Fruit fly (Drosophila melanogaster) Kc167 (cell line): ENCODE data around the gene mxc.

ENCODE experiments used
- Myc ChIP-seq: fragments of >200 bp; optimal IDR thresholded peaks from 2 replicates; lab custom pipeline; 2017; ENCODE audit warnings: missing external identifiers
- Sin3A ChIP-seq: fragments of >200 bp; optimal IDR thresholded peaks from 2 replicates; lab custom pipeline; 2018; ENCODE audit warnings: missing external identifiers
- h ChIP-seq: fragments of >200 bp; optimal IDR thresholded peaks from 3 replicates; lab custom pipeline; 2018; ENCODE audit warnings: missing external identifiers
- insv ChIP-seq: fragments of >200 bp; optimal IDR thresholded peaks from 3 replicates; lab custom pipeline; 2018; ENCODE audit warnings: missing external identifiers
- psq ChIP-seq: fragments of >200 bp; optimal IDR thresholded peaks from 2 replicates; lab custom pipeline; 2017; ENCODE audit warnings: missing external identifiers
- ttk ChIP-seq: sonication (Bioruptor generic); optimal IDR thresholded peaks from 2 replicates; lab custom pipeline; 2017; ENCODE audit warnings: missing external identifiers

The mxc gene

dm6 chrX:9255964-9256520 lies 12.8 kb upstream of the mxc start, which contains the start of gene ric8a:
TSS of gene ric8a (plus strand) at chrX:9256168.
- TF ChIP-seq h (lab: Kevin White, UChicago), result no peak
- no peak for TF ChIP-seq Myc
- no peak for TF ChIP-seq Sin3A
- TF ChIP-seq psq (lab: Kevin White, UChicago), result no peak
- TF ChIP-seq ttk (lab: Kevin White, UChicago), result no peak

dm6 chrX:9255021-9255420 lies 11.8 kb upstream of the mxc start:
- TF ChIP-seq h (lab: Kevin White, UChicago) (no peak), ttk (lab: Kevin White, UChicago) (no peak), Myc (no peak), insv (lab: Kevin White, UChicago) (no peak)

- TF ChIP-seq ttk (lab: Kevin White, UChicago) (no peak), Myc (no peak), h (lab: Kevin White, UChicago) (no peak), Sin3A (no peak), insv (lab: Kevin White, UChicago) (no peak), psq (lab: Kevin White, UChicago) (no peak)
These were observed 8.9 kb upstream of the mxc start for dm6 chrX:9252051-9252708.

dm6 chrX:9251212-9251877 lies 8.1 kb upstream of the mxc start:
- TF ChIP-seq ttk (lab: Kevin White, UChicago) (no peak), h (lab: Kevin White, UChicago) (no peak), Myc (no peak), Sin3A (no peak), insv (lab: Kevin White, UChicago) (no peak), psq (lab: Kevin White, UChicago) (no peak)

- no peak for TF ChIP-seq Sin3A
- TF ChIP-seq insv (lab: Kevin White, UChicago), result no peak
- TF ChIP-seq ttk (lab: Kevin White, UChicago), result no peak
These were observed 7.0 kb upstream of the mxc start, which contains the start of gene CG17754 for dm6 chrX:9250161-9250831. TSS of gene CG17754 (plus strand) at chrX:9250420.

dm6 chrX:9248040-9248439 lies 4.8 kb upstream of the mxc start:
- TF ChIP-seq h (lab: Kevin White, UChicago), result no peak
- TF ChIP-seq Sin3A, result no peak
- no peak for TF ChIP-seq psq (lab: Kevin White, UChicago)
- TF ChIP-seq Myc, result no peak
- no peak for TF ChIP-seq ttk (lab: Kevin White, UChicago)
- TF ChIP-seq insv (lab: Kevin White, UChicago), result no peak

dm6 chrX:9247171-9247783 lies 4.0 kb upstream of the mxc start, which contains the start of the genes amx and Dsor1:
TSS of gene amx (minus strand) at chrX:9247336.
TSS of gene Dsor1 (plus strand) at chrX:9247342.
- TF ChIP-seq Myc, result no peak
- TF ChIP-seq h (lab: Kevin White, UChicago), result no peak
- TF ChIP-seq Sin3A, result no peak
- no peak for TF ChIP-seq insv (lab: Kevin White, UChicago)
- no peak for TF ChIP-seq ttk (lab: Kevin White, UChicago)
- TF ChIP-seq psq (lab: Kevin White, UChicago), result no peak

- TF ChIP-seq psq (lab: Kevin White, UChicago) (no peak), Myc (no peak), h (lab: Kevin White, UChicago) (no peak)
These were observed 6.8 kb downstream of the mxc start, which contains the start of gene Ir8a for dm6 chrX:9236485-9236884. TSS of gene Ir8a (minus strand) at chrX:9236585.

- TF ChIP-seq psq (lab: Kevin White, UChicago) (no peak), Myc (no peak), Sin3A (no peak), h (lab: Kevin White, UChicago) (no peak), insv (lab: Kevin White, UChicago) (no peak), ttk (lab: Kevin White, UChicago) (no peak)
These were observed 11.1 kb downstream of the mxc start, which contains the start of gene CG12121 for dm6 chrX:9232199-9232598. TSS of gene CG12121 (minus strand) at chrX:9232378.

dm6 chrX:9226837-9227236 lies 16.4 kb downstream of the mxc start, which contains the start of gene Gr8a:
TSS of gene Gr8a (plus strand) at chrX:9227137.
- TF ChIP-seq psq (lab: Kevin White, UChicago) (no peak), ttk (lab: Kevin White, UChicago) (no peak), h (lab: Kevin White, UChicago) (no peak), Myc (no peak), insv (lab: Kevin White, UChicago) (no peak), Sin3A (no peak)

dm6 chrX:9225137-9225536 lies 18.1 kb downstream of the mxc start, which contains the start of gene CG15370:
TSS of gene CG15370 (plus strand) at chrX:9225437.
- TF ChIP-seq Sin3A (no peak), h (lab: Kevin White, UChicago) (no peak), ttk (lab: Kevin White, UChicago) (no peak), insv (lab: Kevin White, UChicago) (no peak), Myc (no peak), psq (lab: Kevin White, UChicago) (no peak)
